Worm (Caenorhabditis elegans): ENCODE measurements around the gene srw-136.

Gene srw-136

ce11 chrV:2964786-2965185 is 45.6 kb downstream of the srw-136 start, which contains the start of gene srh-88:
Gene srh-88, minus strand, starts transcription at chrV:2964886.
- TF ChIP-seq ceh-83 (GFP tag; optimal IDR thresholded peaks at IDR 0.05), result no peak
- no peak for TF ChIP-seq ham-2 (GFP tag; optimal IDR thresholded peaks at IDR 0.05)
- no peak for TF ChIP-seq unc-62 (GFP tag; optimal IDR thresholded peaks at IDR 0.05)
- no peak for TF ChIP-seq hlh-1 (tag; optimal IDR thresholded peaks at IDR 0.05)
- no peak for TF ChIP-seq lin-32 (GFP tag; optimal IDR thresholded peaks at IDR 0.05)

ce11 chrV:2962960-2963359 is 47.4 kb downstream of the srw-136 start, which contains the start of gene srw-138:
Gene srw-138, minus strand, starts transcription at chrV:2963060.
- TF ChIP-seq elt-3 (tag; optimal IDR thresholded peaks at IDR 0.05) (no peak), blmp-1 (tag; optimal IDR thresholded peaks at IDR 0.05) (no peak), ceh-83 (GFP tag; optimal IDR thresholded peaks at IDR 0.05) (no peak), nhr-76 (tag; optimal IDR thresholded peaks at IDR 0.05) (no peak), nhr-237 (tag; optimal IDR thresholded peaks at IDR 0.05) (no peak), unc-62 (GFP tag; optimal IDR thresholded peaks at IDR 0.05) (no peak), sptf-1 (tag; optimal IDR thresholded peaks at IDR 0.05) (no peak), ceh-43 (GFP tag; optimal IDR thresholded peaks at IDR 0.05) (no peak), mls-2 (tag; optimal IDR thresholded peaks at IDR 0.05) (no peak), snpc-4 (tag; optimal IDR thresholded peaks at IDR 0.05) (no peak), ces-1 (GFP tag; optimal IDR thresholded peaks at IDR 0.05) (no peak)

DNA sequence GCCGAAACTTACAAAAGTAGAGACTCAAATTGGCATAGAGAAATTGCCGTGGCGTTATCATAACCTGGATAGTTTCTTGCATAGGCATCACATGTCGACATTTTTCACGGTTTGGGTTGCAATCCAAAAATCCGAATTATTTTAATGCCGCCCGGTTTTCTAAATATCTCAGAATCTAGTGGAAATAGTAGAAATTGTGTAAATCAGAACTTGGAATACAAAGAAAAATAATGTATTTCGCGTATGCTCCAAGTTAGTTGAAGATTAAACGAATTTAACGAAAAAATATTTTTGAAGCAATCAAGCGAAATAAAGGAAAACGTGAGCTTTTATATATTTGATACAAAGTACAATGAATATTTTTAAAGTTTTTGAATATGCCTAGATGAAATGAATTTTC is 49.5 kb downstream of the srw-136 start, which contains the start of gene srw-144:
Gene srw-144 (minus strand): TSS at position 101 of the 400 bp plus-strand sequence.
- TF ChIP-seq mep-1 (tag; optimal IDR thresholded peaks at IDR 0.05), result no peak
- TF ChIP-seq sem-2 (GFP tag; optimal IDR thresholded peaks at IDR 0.05), result no peak
- TF ChIP-seq flh-1 (GFP tag; optimal IDR thresholded peaks at IDR 0.05), result no peak
- TF ChIP-seq elt-1 (tag; optimal IDR thresholded peaks at IDR 0.05; ENCODE audit: borderline replicate concordance, insufficient read depth), result no peak
- no peak for TF ChIP-seq lsy-2 (tag; optimal IDR thresholded peaks at IDR 0.05)
- TF ChIP-seq ceh-39 (tag; optimal IDR thresholded peaks at IDR 0.05), result no peak

Data from whole organism, mixed stage, embryonic.